Worm (Caenorhabditis elegans) whole organism, mixed stage, embryonic: ENCODE results near the gene ctsa-3.1.

ENCODE experiments used
- M03D4.4 ChIP-seq: sonication (generic microtip); optimal IDR thresholded peaks from 2 replicates; lab custom pipeline; 2017; ENCODE audit warnings: mild to moderate bottlenecking, missing genetic modification characterization, missing compliant biosample characterization
- bed-3 ChIP-seq: fragments of 200-800 bp; sonication (Bioruptor generic); optimal IDR thresholded peaks from 3 replicates; lab custom pipeline; 2018; ENCODE audit warnings: mild to moderate bottlenecking, missing genetic modification characterization, moderate library complexity, missing compliant biosample characterization
- blmp-1 ChIP-seq: fragments of 150-350 bp; optimal IDR thresholded peaks from 2 replicates; lab custom pipeline; 2014; ENCODE audit warnings: missing biosample characterization, missing genetic modification characterization
- ceh-39 ChIP-seq: fragments of 150-350 bp; optimal IDR thresholded peaks from 2 replicates; lab custom pipeline; 2014; ENCODE audit warnings: missing biosample characterization, missing genetic modification characterization
- ceh-43 ChIP-seq: fragments of 200-800 bp; sonication (Bioruptor generic); optimal IDR thresholded peaks from 2 replicates; lab custom pipeline; 2018; ENCODE audit warnings: mild to moderate bottlenecking, missing genetic modification characterization, moderate library complexity, missing compliant biosample characterization
- ceh-83 ChIP-seq: fragments of 200-800 bp; sonication (Bioruptor generic); optimal IDR thresholded peaks from 2 replicates; lab custom pipeline; 2018; ENCODE audit warnings: mild to moderate bottlenecking, missing genetic modification characterization, missing compliant biosample characterization
- ces-1 ChIP-seq: fragments of 150-350 bp; optimal IDR thresholded peaks from 2 replicates; lab custom pipeline; 2014; ENCODE audit warnings: missing biosample characterization, missing genetic modification reagents, missing genetic modification characterization
- cnd-1 ChIP-seq: fragments of 200-800 bp; sonication (Bioruptor generic); optimal IDR thresholded peaks from 2 replicates; lab custom pipeline; 2018; ENCODE audit warnings: mild to moderate bottlenecking, missing genetic modification characterization, missing compliant biosample characterization
- drap-1 ChIP-seq: fragments of 200-800 bp; sonication (Bioruptor generic); optimal IDR thresholded peaks from 3 replicates; lab custom pipeline; 2018; ENCODE audit warnings: mild to moderate bottlenecking, missing genetic modification characterization, missing compliant biosample characterization
- elt-1 ChIP-seq: sonication (generic microtip); optimal IDR thresholded peaks from 2 replicates; lab custom pipeline; 2017; ENCODE audit warnings: missing genetic modification characterization, mild to moderate bottlenecking, missing compliant biosample characterization, antibody characterized with exemption, moderate library complexity, borderline replicate concordance; ENCODE audit not compliant: insufficient read depth
- elt-3 ChIP-seq: fragments of 150-350 bp; optimal IDR thresholded peaks from 2 replicates; lab custom pipeline; 2014; ENCODE audit warnings: missing biosample characterization, missing genetic modification characterization
- ham-2 ChIP-seq: fragments of 200-800 bp; sonication (Bioruptor generic); optimal IDR thresholded peaks from 2 replicates; lab custom pipeline; 2018; ENCODE audit warnings: mild to moderate bottlenecking, missing genetic modification characterization, missing compliant biosample characterization
- hlh-1 ChIP-seq: fragments of 150-350 bp; optimal IDR thresholded peaks from 2 replicates; lab custom pipeline; 2014; ENCODE audit warnings: missing biosample characterization, missing genetic modification reagents, missing genetic modification characterization
- lin-13 ChIP-seq: fragments of 150-350 bp; optimal IDR thresholded peaks from 2 replicates; lab custom pipeline; 2014; ENCODE audit warnings: missing biosample characterization, missing genetic modification characterization
- lin-32 ChIP-seq: fragments of 200-800 bp; sonication (Bioruptor generic); optimal IDR thresholded peaks from 2 replicates; lab custom pipeline; 2018; ENCODE audit warnings: mild to moderate bottlenecking, missing genetic modification characterization, missing compliant biosample characterization
- lsy-2 ChIP-seq: fragments of 150-350 bp; optimal IDR thresholded peaks from 2 replicates; lab custom pipeline; 2014; ENCODE audit warnings: missing biosample characterization, missing genetic modification characterization
- mab-5 ChIP-seq: fragments of 150-350 bp; optimal IDR thresholded peaks from 2 replicates; lab custom pipeline; 2014; ENCODE audit warnings: missing biosample characterization, missing genetic modification characterization
- mep-1 ChIP-seq: fragments of 150-350 bp; optimal IDR thresholded peaks from 2 replicates; lab custom pipeline; 2017; ENCODE audit warnings: missing biosample characterization, missing genetic modification reagents, missing genetic modification characterization, inconsistent platforms
- mls-2 ChIP-seq: sonication (generic microtip); optimal IDR thresholded peaks from 2 replicates; lab custom pipeline; 2016; ENCODE audit warnings: mild to moderate bottlenecking, missing genetic modification characterization, moderate library complexity, missing compliant biosample characterization
- nhr-2 ChIP-seq: fragments of 150-350 bp; optimal IDR thresholded peaks from 2 replicates; lab custom pipeline; 2014; ENCODE audit warnings: missing biosample characterization, missing genetic modification characterization
- nhr-237 ChIP-seq: fragments of 150-350 bp; optimal IDR thresholded peaks from 2 replicates; lab custom pipeline; 2014; ENCODE audit warnings: missing biosample characterization, missing genetic modification characterization
- nhr-28 ChIP-seq: fragments of 150-350 bp; optimal IDR thresholded peaks from 2 replicates; lab custom pipeline; 2014; ENCODE audit warnings: missing biosample characterization, missing genetic modification characterization
- pha-4 ChIP-seq: fragments of 150-350 bp; optimal IDR thresholded peaks from 2 replicates; lab custom pipeline; 2018; ENCODE audit warnings: missing biosample characterization, missing genetic modification reagents, missing genetic modification characterization
- sem-2 ChIP-seq: fragments of 200-800 bp; sonication (Bioruptor generic); optimal IDR thresholded peaks from 2 replicates; lab custom pipeline; 2018; ENCODE audit warnings: mild to moderate bottlenecking, missing genetic modification characterization, missing compliant biosample characterization
- snpc-4 ChIP-seq: fragments of 150-350 bp; optimal IDR thresholded peaks from 2 replicates; lab custom pipeline; 2014; ENCODE audit warnings: missing biosample characterization, missing genetic modification characterization
- sptf-1 ChIP-seq: sonication (generic microtip); optimal IDR thresholded peaks from 2 replicates; lab custom pipeline; 2017; ENCODE audit warnings: mild to moderate bottlenecking, missing genetic modification characterization, moderate library complexity, missing compliant biosample characterization
- tbx-8 ChIP-seq: fragments of 200-800 bp; sonication (Bioruptor generic); optimal IDR thresholded peaks from 2 replicates; lab custom pipeline; 2018; ENCODE audit warnings: mild to moderate bottlenecking, missing genetic modification characterization, moderate library complexity, missing compliant biosample characterization
- unc-120 ChIP-seq: sonication (generic microtip); optimal IDR thresholded peaks from 2 replicates; lab custom pipeline; 2017; ENCODE audit warnings: missing genetic modification characterization, missing compliant biosample characterization; ENCODE audit not compliant: poor library complexity, severe bottlenecking
- unc-39 ChIP-seq: fragments of 150-350 bp; optimal IDR thresholded peaks from 2 replicates; lab custom pipeline; 2014; ENCODE audit warnings: missing biosample characterization, missing genetic modification characterization
- unc-62 ChIP-seq: fragments of 150-350 bp; optimal IDR thresholded peaks from 2 replicates; lab custom pipeline; 2014; ENCODE audit warnings: missing biosample characterization, missing genetic modification reagents, missing genetic modification characterization
- zip-8 ChIP-seq: fragments of 150-350 bp; optimal IDR thresholded peaks from 2 replicates; lab custom pipeline; 2014; ENCODE audit warnings: missing biosample characterization, missing genetic modification characterization

The ctsa-3.1 gene

ce11 chrII:7212059-7212458 is 20.6 kb upstream of the ctsa-3.1 start, which contains the start of gene E04F6.9:
Gene E04F6.9 (minus strand): TSS chrII:7212159.
- TF ChIP-seq elt-3 (no peak), elt-1 (tag; lab: Kevin White, UChicago) (no peak), ceh-83 (GFP tag; lab: Kevin White, UChicago) (no peak), hlh-1 (tag; lab: Kevin White, UChicago) (no peak), sptf-1 (tag; lab: Kevin White, UChicago) (no peak), pha-4 (tag; lab: Kevin White, UChicago) (no peak), bed-3 (no peak), mls-2 (tag; lab: Kevin White, UChicago) (no peak), ceh-43 (GFP tag; lab: Kevin White, UChicago) (no peak), snpc-4 (no peak), nhr-237 (tag; lab: Kevin White, UChicago) (no peak)

- TF ChIP-seq unc-120 (no peak), lsy-2 (no peak), unc-39 (no peak), ces-1 (no peak), nhr-28 (no peak), sem-2 (GFP tag; lab: Kevin White, UChicago) (no peak), lin-13 (tag; lab: Kevin White, UChicago) (no peak), blmp-1 (tag; lab: Kevin White, UChicago) (no peak), zip-8 (tag; lab: Kevin White, UChicago) (no peak), lin-32 (GFP tag; lab: Kevin White, UChicago) (no peak), mep-1 (tag; lab: Kevin White, UChicago) (no peak), ham-2 (GFP tag; lab: Kevin White, UChicago) (no peak), pha-4 (tag; lab: Kevin White, UChicago) (no peak), mls-2 (tag; lab: Kevin White, UChicago) (no peak), sptf-1 (tag; lab: Kevin White, UChicago) (no peak), nhr-2 (tag; lab: Kevin White, UChicago) (no peak), nhr-237 (tag; lab: Kevin White, UChicago) (no peak), ceh-43 (GFP tag; lab: Kevin White, UChicago) (no peak)
Measured at ce11 chrII:7217047-7217446, 15.6 kb upstream of the ctsa-3.1 start, which contains the start of gene E04F6.10. Gene E04F6.10 (minus strand): TSS chrII:7217147.

DNA sequence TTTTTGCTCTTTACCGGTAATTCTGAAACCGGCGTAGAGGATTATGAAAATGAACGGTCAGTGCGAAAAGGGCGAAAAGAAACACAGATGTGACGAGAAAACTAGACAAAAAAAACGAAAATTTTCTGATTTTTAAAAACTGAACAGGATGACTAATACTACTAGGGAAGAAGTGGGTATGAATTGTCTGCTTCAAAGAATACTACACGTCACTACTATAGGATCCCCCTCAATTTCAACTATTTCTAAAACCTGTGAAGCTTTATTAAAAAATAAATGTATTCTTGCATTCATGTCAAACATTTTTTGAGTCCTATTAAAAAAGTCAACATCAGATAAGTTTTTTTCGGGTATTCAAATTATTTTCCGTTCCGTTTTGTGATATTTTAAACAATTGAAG is 8.6 kb upstream of the ctsa-3.1 start:
- no peak for TF ChIP-seq zip-8 (tag; lab: Kevin White, UChicago)
- TF ChIP-seq unc-62 (GFP tag; lab: Kevin White, UChicago) = no peak

DNA sequence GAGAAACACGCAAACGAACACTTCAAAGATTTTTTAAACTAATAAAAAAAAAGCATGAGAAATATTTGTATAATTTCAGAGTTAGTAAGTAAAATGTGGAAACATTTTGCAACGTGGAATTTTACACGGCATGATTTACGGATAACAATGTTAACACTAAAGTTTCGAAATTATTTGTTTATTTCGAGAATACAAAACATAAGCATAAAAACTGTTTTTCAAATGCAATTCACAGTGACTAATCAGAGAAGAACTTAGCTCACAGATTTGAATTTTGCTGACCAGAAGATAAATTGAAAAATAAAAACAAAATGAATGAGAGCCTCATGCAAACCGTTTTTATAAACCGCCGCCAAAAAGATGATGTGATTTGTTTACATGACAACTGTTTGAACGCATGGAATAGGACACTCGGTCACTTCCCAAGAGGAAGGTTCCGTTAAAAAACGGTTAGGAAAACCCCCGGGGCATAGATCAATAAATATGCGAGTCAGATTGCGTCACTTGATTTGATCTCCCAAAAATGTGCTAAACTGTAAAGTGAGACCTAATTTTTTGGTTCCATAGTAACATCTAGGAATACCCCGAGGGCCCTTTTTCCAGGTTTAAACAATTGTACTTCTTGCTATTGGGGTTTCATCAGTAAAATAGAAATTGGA is 6.7 kb upstream of the ctsa-3.1 start, which contains the start of gene clh-3:
Gene clh-3, minus strand, starts transcription at position 51 of the 659 bp plus-strand sequence.
- TF ChIP-seq mls-2 (tag; lab: Kevin White, UChicago) (no peak), ham-2 (GFP tag; lab: Kevin White, UChicago) (no peak), mep-1 (tag; lab: Kevin White, UChicago) (no peak), snpc-4 (no peak), tbx-8 (no peak), ceh-39 (no peak), ces-1 (no peak), sptf-1 (tag; lab: Kevin White, UChicago) (no peak), M03D4.4 (tag; lab: Kevin White, UChicago) (no peak), lsy-2 (no peak), unc-120 (no peak), nhr-2 (tag; lab: Kevin White, UChicago) (no peak), mab-5 (tag; lab: Kevin White, UChicago) (no peak), pha-4 (tag; lab: Kevin White, UChicago) (no peak), elt-1 (tag; lab: Kevin White, UChicago) (no peak), elt-3 (no peak), ceh-43 (GFP tag; lab: Kevin White, UChicago) (no peak), nhr-28 (no peak), ceh-83 (GFP tag; lab: Kevin White, UChicago) (no peak)

ce11 chrII:7228646-7229200 is 3.9 kb upstream of the ctsa-3.1 start, which contains the start of gene F32A5.4:
Gene F32A5.4 (plus strand): TSS chrII:7229150.
- TF ChIP-seq bed-3 = no peak
- no peak for TF ChIP-seq hlh-1 (tag; lab: Kevin White, UChicago)
- no peak for TF ChIP-seq nhr-2 (tag; lab: Kevin White, UChicago)
- no peak for TF ChIP-seq M03D4.4 (tag; lab: Kevin White, UChicago)
- no peak for TF ChIP-seq elt-1 (tag; lab: Kevin White, UChicago)
- TF ChIP-seq elt-3 = no peak
- TF ChIP-seq ceh-83 (GFP tag; lab: Kevin White, UChicago) = no peak
- TF ChIP-seq mab-5 (tag; lab: Kevin White, UChicago) = no peak
- TF ChIP-seq ceh-39 = no peak
- TF ChIP-seq drap-1 (GFP tag; lab: Kevin White, UChicago) = no peak
- TF ChIP-seq ces-1 = no peak
- TF ChIP-seq zip-8 (tag; lab: Kevin White, UChicago) = no peak
- TF ChIP-seq unc-120 = no peak
- no peak for TF ChIP-seq lsy-2
- no peak for TF ChIP-seq nhr-28
- TF ChIP-seq cnd-1 (tag; lab: Kevin White, UChicago) = no peak
